Fruit fly (Drosophila melanogaster) whole organism, prepupa: Measurements from ENCODE around the gene mRpL22.

Experiments used
- Blimp-1 ChIP-seq: fragments of 200-800 bp; sonication (Bioruptor generic); optimal IDR thresholded peaks from 3 replicates; lab custom pipeline; 2017; ENCODE audit warnings: missing biosample characterization, missing genetic modification characterization, mild to moderate bottlenecking, moderate library complexity, missing genetic modification reagents
- CG11294 ChIP-seq: fragments of 200-800 bp; sonication (Bioruptor generic); IDR thresholded peaks from 2 replicates; pipeline ENCODE4 v1.3.6; 2022; ENCODE audit warnings: missing biosample characterization, missing genetic modification characterization
- CG11762 ChIP-seq: fragments of 200-800 bp; sonication (Bioruptor generic); optimal IDR thresholded peaks from 3 replicates; lab custom pipeline; 2016; ENCODE audit warnings: missing biosample characterization, missing genetic modification characterization; ENCODE audit not compliant: insufficient read depth
- CG16779 ChIP-seq: fragments of 200-800 bp; sonication (Bioruptor generic); optimal IDR thresholded peaks from 3 replicates; lab custom pipeline; 2017; ENCODE audit warnings: missing biosample characterization, mild to moderate bottlenecking, missing genetic modification characterization
- CG4318 ChIP-seq: fragments of 200-800 bp; sonication (Bioruptor generic); optimal IDR thresholded peaks from 3 replicates; lab custom pipeline; 2017; ENCODE audit warnings: missing biosample characterization, mild to moderate bottlenecking, missing genetic modification characterization
- Gug ChIP-seq: fragments of 200-800 bp; sonication (Bioruptor generic); IDR thresholded peaks from 2 replicates; pipeline ENCODE4 v1.3.6; 2022; ENCODE audit warnings: missing biosample characterization, missing genetic modification characterization
- Hr39 ChIP-seq: fragments of 200-800 bp; sonication (Bioruptor generic); optimal IDR thresholded peaks from 2 replicates; lab custom pipeline; 2016; ENCODE audit warnings: missing biosample characterization, missing genetic modification characterization
- Lpt ChIP-seq: fragments of 200-800 bp; sonication (Bioruptor generic); optimal IDR thresholded peaks from 3 replicates; lab custom pipeline; 2016; ENCODE audit warnings: missing biosample characterization, missing genetic modification characterization
- OdsH ChIP-seq: fragments of 200-800 bp; sonication (Bioruptor generic); optimal IDR thresholded peaks from 3 replicates; lab custom pipeline; 2016; ENCODE audit warnings: missing biosample characterization, missing genetic modification characterization
- Sox102F ChIP-seq: fragments of 200-800 bp; sonication (Bioruptor generic); optimal IDR thresholded peaks from 2 replicates; lab custom pipeline; 2016; ENCODE audit warnings: missing biosample characterization, mild to moderate bottlenecking, missing genetic modification characterization
- Sox14 ChIP-seq: fragments of 200-800 bp; sonication (Bioruptor generic); optimal IDR thresholded peaks from 3 replicates; lab custom pipeline; 2016; ENCODE audit warnings: missing biosample characterization, missing genetic modification characterization
- dsx ChIP-seq: fragments of 200-800 bp; optimal IDR thresholded peaks from 3 replicates; lab custom pipeline; 2019; ENCODE audit warnings: missing biosample characterization, mild to moderate bottlenecking, missing genetic modification characterization, moderate library complexity; ENCODE audit not compliant: poor library complexity, severe bottlenecking
- eg ChIP-seq: fragments of 200-800 bp; sonication (Bioruptor generic); IDR thresholded peaks from 3 replicates; pipeline ENCODE4 v1.3.6; 2022; ENCODE audit warnings: missing biosample characterization, missing genetic modification characterization
- topi ChIP-seq: fragments of 200-800 bp; sonication (Bioruptor generic); optimal IDR thresholded peaks from 3 replicates; lab custom pipeline; 2016; ENCODE audit warnings: missing biosample characterization, missing genetic modification characterization

DNA sequence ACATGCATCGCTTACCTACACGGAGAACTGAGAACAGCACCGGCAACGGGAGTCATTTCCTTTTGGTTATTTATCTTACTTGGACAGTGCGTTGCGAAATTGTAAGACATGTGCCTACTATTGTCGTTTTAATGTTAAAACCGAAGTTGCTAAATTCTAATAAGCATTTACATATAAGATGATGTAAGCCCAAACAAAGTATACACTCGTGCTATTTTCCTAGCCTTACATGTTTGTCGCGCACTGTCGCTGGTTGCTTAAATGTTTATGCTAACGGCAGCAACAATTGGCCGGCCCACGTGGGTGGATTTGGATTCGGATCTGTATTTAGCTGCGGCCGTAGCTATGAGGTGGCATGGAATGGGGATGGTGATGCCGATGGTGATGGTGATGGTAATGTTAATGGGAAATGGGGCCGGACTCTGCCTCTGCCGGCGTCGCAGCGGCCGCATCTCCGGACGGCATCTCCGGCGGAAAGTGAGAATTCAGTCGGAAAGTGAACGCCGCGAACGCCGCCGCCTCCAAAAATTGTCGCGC lies 27.5 kb downstream of the mRpL22 start, which contains the start of gene CG4829:
- peak; percentile 48 for TF ChIP-seq OdsH (GFP tag; lab: Kevin White, UChicago)
- no peak for TF ChIP-seq CG11294 (GFP tag; lab: Robert Waterston, UW)
- TF ChIP-seq eg (GFP tag; lab: Robert Waterston, UW) = peak; percentile 79
- no peak for TF ChIP-seq Blimp-1 (GFP tag; lab: Kevin White, UChicago)
- TF ChIP-seq Sox102F (GFP tag; lab: Kevin White, UChicago) = peak; percentile 26
- TF ChIP-seq dsx (GFP tag; lab: Kevin White, UChicago) = peak; percentile 14
- TF ChIP-seq CG11762 (GFP tag; lab: Kevin White, UChicago) = peak; percentile 5
- TF ChIP-seq Sox14 = peak; percentile 23
- TF ChIP-seq Hr39 (GFP tag; lab: Kevin White, UChicago) = peak; percentile 53
- TF ChIP-seq CG4318 (GFP tag; lab: Kevin White, UChicago) = no peak
- peak; percentile 62 for TF ChIP-seq Gug (GFP tag; lab: Robert Waterston, UW)
- no peak for TF ChIP-seq CG16779 (tag; lab: Kevin White, UChicago)
- no peak for TF ChIP-seq Lpt
- peak; percentile 64 for TF ChIP-seq topi
